Fruit fly (Drosophila melanogaster): ENCODE measurements around the gene Vps15.

Vps15 gene

DNA sequence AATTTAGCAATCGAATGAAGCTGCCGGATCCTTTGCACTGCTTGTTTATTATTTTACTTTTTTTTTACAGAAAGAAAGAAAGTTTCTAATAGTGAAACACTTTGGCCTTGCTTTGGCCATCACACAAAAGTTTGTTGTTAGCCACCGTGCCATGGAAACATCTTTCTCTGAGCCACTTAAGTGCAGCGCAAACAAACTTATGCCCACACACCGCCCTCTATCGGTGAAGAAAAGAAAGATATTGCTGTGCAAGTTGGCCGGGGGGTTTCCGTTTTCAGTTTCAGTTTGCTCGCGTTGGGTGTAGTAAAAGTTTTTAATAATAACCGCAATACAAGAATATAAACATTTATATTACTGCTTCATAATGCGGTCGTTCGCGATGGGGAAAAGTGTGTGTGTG is 49.8 kb downstream of the Vps15 start:
- TF ChIP-seq HLH4C (GFP tag; IDR thresholded peaks at IDR 0.05; ENCODE audit: partially characterized antibody) (no peak), CG17802 (tag; optimal IDR thresholded peaks at IDR 0.05) (no peak), CTCF (GFP tag; optimal IDR thresholded peaks at IDR 0.05) (peak; percentile 82), fd3F (GFP tag; optimal IDR thresholded peaks at IDR 0.05) (no peak), Ets65A (GFP tag) (peak; percentile 68)

Measured in whole organism, embryonic.